Worm (Caenorhabditis elegans): Measurements from ENCODE around the gene W01B6.5.

Gene W01B6.5

DNA sequence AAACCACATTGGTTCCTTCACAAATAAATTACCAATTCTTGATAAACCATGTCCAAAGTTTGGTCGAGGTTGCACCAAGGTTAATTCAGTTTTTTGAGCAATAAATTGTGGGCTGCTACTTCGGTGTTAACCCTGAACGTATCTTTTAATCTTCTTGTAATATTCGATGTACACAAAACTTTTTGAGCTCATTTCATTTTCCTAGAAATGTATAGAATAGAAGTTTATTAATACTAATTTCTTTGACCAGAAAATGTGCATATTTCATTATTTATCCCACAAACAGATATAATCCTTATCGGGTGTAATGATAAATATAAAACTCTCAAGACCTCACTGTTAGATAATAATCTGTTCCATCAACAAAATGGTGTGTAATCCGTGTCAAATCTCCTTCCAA lies 12.1 kb upstream of the W01B6.5 start:
- TF ChIP-seq hmbx-1 (tag; optimal IDR thresholded peaks at IDR 0.05) = no peak
- no peak for TF ChIP-seq ama-1 (optimal IDR thresholded peaks at IDR 0.05)
- TF ChIP-seq hmg-4 (GFP tag; optimal IDR thresholded peaks at IDR 0.05) = no peak
- no peak for TF ChIP-seq ceh-13 (GFP tag; optimal IDR thresholded peaks at IDR 0.05)
- no peak for TF ChIP-seq tbx-11 (GFP tag; IDR thresholded peaks at IDR 0.05)
- TF ChIP-seq ets-7 (tag; optimal IDR thresholded peaks at IDR 0.05) = no peak
- TF ChIP-seq flt-1 (GFP tag; IDR thresholded peaks at IDR 0.05) = no peak
- TF ChIP-seq pes-1 (GFP tag; IDR thresholded peaks at IDR 0.05) = no peak
- no peak for TF ChIP-seq tra-4 (tag; optimal IDR thresholded peaks at IDR 0.05)
- no peak for TF ChIP-seq ceh-36 (tag; optimal IDR thresholded peaks at IDR 0.05)
- TF ChIP-seq tbx-37 (GFP tag; conservative IDR thresholded peaks at IDR 0.05) = no peak
- no peak for TF ChIP-seq B0310.2 (tag; optimal IDR thresholded peaks at IDR 0.05)
- TF ChIP-seq scrt-1 (GFP tag; IDR thresholded peaks at IDR 0.05) = no peak
- TF ChIP-seq F13C5.2 (tag; optimal IDR thresholded peaks at IDR 0.05) = no peak
- TF ChIP-seq aly-1 (tag; optimal IDR thresholded peaks at IDR 0.05) = no peak

DNA sequence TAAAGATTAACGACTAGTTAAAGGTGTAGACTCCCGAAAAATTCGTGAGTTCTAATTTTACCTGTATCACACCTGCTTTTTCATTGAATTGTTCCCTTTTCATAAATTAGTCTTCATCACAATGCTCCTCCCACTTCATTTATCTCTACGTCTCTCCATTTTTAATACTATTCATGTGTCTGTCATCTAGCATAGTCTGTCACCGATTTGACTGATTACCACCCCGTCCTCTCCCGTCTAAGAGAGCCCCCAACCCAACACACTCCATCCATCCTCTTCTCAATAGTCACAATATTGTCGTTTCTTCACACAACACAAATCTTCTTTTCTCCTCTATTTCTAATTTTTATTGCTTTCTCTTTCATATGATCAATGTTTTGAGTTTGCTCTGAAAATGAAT lies 10.8 kb upstream of the W01B6.5 start:
- TF ChIP-seq B0310.2 (tag; optimal IDR thresholded peaks at IDR 0.05) (no peak), flt-1 (GFP tag; IDR thresholded peaks at IDR 0.05) (no peak), tbx-37 (GFP tag; conservative IDR thresholded peaks at IDR 0.05) (no peak), tra-4 (tag; optimal IDR thresholded peaks at IDR 0.05) (no peak), pes-1 (GFP tag; IDR thresholded peaks at IDR 0.05) (no peak), scrt-1 (GFP tag; IDR thresholded peaks at IDR 0.05) (no peak), ama-1 (optimal IDR thresholded peaks at IDR 0.05) (no peak), ets-7 (tag; optimal IDR thresholded peaks at IDR 0.05) (no peak), hnd-1 (tag; optimal IDR thresholded peaks at IDR 0.05) (no peak), hmg-4 (GFP tag; optimal IDR thresholded peaks at IDR 0.05) (no peak), hmbx-1 (tag; optimal IDR thresholded peaks at IDR 0.05) (no peak), ceh-36 (tag; optimal IDR thresholded peaks at IDR 0.05) (no peak), aly-1 (tag; optimal IDR thresholded peaks at IDR 0.05) (no peak), ceh-13 (GFP tag; optimal IDR thresholded peaks at IDR 0.05) (no peak), sea-1 (GFP tag; conservative IDR thresholded peaks at IDR 0.05) (no peak), F13C5.2 (tag; optimal IDR thresholded peaks at IDR 0.05) (no peak), tbx-11 (GFP tag; IDR thresholded peaks at IDR 0.05) (no peak)

DNA sequence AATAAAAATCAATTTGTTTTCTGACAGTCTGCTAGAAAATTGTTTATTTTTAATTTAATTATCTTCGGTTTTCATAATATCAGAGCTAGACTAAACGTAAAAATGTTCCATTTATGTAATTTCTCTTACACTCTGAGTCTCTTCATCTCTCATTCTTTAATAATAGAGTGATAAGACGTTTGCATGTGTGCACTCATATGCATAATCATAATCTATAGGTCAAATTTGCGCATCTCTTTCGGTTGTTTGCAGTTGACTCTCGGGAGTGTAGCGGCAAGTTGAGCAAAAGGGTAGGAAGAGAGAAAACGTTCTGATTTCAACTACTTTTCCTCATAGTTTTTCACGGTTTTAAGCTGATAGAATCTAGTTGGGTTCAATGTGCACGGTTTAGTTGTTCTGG lies 9.5 kb upstream of the W01B6.5 start:
- TF ChIP-seq sea-1 (GFP tag; conservative IDR thresholded peaks at IDR 0.05) (no peak), ets-7 (tag; optimal IDR thresholded peaks at IDR 0.05) (no peak), F13C5.2 (tag; optimal IDR thresholded peaks at IDR 0.05) (no peak), tra-4 (tag; optimal IDR thresholded peaks at IDR 0.05) (no peak), B0310.2 (tag; optimal IDR thresholded peaks at IDR 0.05) (no peak), ama-1 (optimal IDR thresholded peaks at IDR 0.05) (no peak), ceh-36 (tag; optimal IDR thresholded peaks at IDR 0.05) (no peak), tbx-11 (GFP tag; IDR thresholded peaks at IDR 0.05) (no peak), hnd-1 (tag; optimal IDR thresholded peaks at IDR 0.05) (no peak), aly-1 (tag; optimal IDR thresholded peaks at IDR 0.05) (no peak), pes-1 (GFP tag; IDR thresholded peaks at IDR 0.05) (no peak), ceh-13 (GFP tag; optimal IDR thresholded peaks at IDR 0.05) (no peak)

DNA sequence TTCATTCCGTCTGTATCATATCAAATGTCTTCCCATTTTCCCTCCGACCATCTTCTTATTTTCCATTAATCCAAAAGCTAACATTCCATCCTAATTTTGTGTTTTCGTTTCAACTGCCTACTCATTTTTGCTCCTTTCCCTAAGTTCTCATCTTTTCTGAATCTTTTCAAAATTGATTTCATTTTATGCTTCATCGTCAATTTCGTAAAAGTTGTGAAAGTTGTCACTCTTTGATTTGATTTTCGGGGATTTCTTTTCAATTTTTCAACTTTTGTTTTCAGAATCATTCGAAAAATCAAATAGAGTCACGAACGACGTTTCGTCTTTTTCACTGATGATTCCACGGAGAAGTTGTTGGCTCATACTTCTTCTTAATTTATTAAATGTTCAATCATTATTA lies 8.5 kb upstream of the W01B6.5 start, which contains the start of gene cwn-2:
TSS of gene cwn-2 (plus strand) at position 276 of the 400 bp plus-strand sequence.
- TF ChIP-seq scrt-1 (GFP tag; IDR thresholded peaks at IDR 0.05) = no peak
- TF ChIP-seq ceh-36 (tag; optimal IDR thresholded peaks at IDR 0.05) = no peak
- TF ChIP-seq sea-1 (GFP tag; conservative IDR thresholded peaks at IDR 0.05) = no peak
- TF ChIP-seq F13C5.2 (tag; optimal IDR thresholded peaks at IDR 0.05) = no peak
- no peak for TF ChIP-seq tra-4 (tag; optimal IDR thresholded peaks at IDR 0.05)
- no peak for TF ChIP-seq ets-7 (tag; optimal IDR thresholded peaks at IDR 0.05)
- no peak for TF ChIP-seq ama-1 (optimal IDR thresholded peaks at IDR 0.05)
- TF ChIP-seq hnd-1 (tag; optimal IDR thresholded peaks at IDR 0.05) = no peak
- no peak for TF ChIP-seq aly-1 (tag; optimal IDR thresholded peaks at IDR 0.05)
- no peak for TF ChIP-seq tbx-37 (GFP tag; conservative IDR thresholded peaks at IDR 0.05)
- TF ChIP-seq hmg-4 (GFP tag; optimal IDR thresholded peaks at IDR 0.05) = no peak
- TF ChIP-seq tbx-11 (GFP tag; IDR thresholded peaks at IDR 0.05) = no peak
- TF ChIP-seq hmbx-1 (tag; optimal IDR thresholded peaks at IDR 0.05) = no peak
- TF ChIP-seq ceh-13 (GFP tag; optimal IDR thresholded peaks at IDR 0.05) = no peak
- TF ChIP-seq pes-1 (GFP tag; IDR thresholded peaks at IDR 0.05) = no peak

DNA sequence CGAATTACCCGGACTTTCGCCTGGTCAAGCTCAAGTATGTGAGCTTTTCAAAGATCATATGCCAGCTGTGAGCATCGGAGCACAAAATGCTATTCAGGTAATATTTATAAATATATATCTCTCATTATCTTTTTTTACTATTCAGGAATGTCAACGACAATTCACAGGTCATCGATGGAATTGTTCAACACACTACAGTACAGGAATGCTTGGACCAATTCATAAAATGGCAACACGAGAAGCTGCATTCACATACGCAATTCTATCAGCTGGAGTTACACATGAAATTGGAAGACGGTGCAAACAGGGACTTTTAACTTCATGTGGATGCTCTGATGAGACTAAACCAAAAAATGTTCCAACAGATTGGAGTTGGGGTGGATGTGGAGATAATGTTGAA lies 7.7 kb upstream of the W01B6.5 start:
- TF ChIP-seq B0310.2 (tag; optimal IDR thresholded peaks at IDR 0.05) (no peak), ceh-36 (tag; optimal IDR thresholded peaks at IDR 0.05) (no peak), F13C5.2 (tag; optimal IDR thresholded peaks at IDR 0.05) (no peak), aly-1 (tag; optimal IDR thresholded peaks at IDR 0.05) (no peak), ama-1 (optimal IDR thresholded peaks at IDR 0.05) (no peak), pes-1 (GFP tag; IDR thresholded peaks at IDR 0.05) (no peak), tbx-37 (GFP tag; conservative IDR thresholded peaks at IDR 0.05) (no peak), tra-4 (tag; optimal IDR thresholded peaks at IDR 0.05) (no peak), ceh-13 (GFP tag; optimal IDR thresholded peaks at IDR 0.05) (no peak), tbx-11 (GFP tag; IDR thresholded peaks at IDR 0.05) (no peak), hnd-1 (tag; optimal IDR thresholded peaks at IDR 0.05) (no peak), flt-1 (GFP tag; IDR thresholded peaks at IDR 0.05) (no peak), ets-7 (tag; optimal IDR thresholded peaks at IDR 0.05) (no peak), hmbx-1 (tag; optimal IDR thresholded peaks at IDR 0.05) (no peak), scrt-1 (GFP tag; IDR thresholded peaks at IDR 0.05) (no peak), hmg-4 (GFP tag; optimal IDR thresholded peaks at IDR 0.05) (no peak), sea-1 (GFP tag; conservative IDR thresholded peaks at IDR 0.05) (no peak)

DNA sequence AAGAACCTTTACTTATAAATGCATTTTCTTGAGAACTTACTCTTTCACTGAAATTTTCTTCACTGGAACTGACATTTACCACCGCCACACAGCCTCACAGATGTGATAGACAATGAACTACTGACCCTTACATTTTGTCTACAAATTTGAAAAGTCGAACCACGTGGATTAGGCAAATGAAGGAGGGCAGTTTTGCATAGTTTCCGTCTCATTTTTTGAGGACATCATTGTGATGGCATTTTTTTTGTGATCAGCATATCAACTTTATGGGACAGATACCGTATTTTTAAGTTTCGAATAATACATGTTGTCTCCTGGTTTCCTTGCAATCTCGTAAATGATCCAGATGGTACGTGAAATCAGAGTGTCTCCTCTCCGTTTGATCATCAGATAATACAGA lies 3.5 kb upstream of the W01B6.5 start, which contains the start of gene W01B6.3:
TSS of gene W01B6.3 (minus strand) at position 101 of the 400 bp plus-strand sequence.
- TF ChIP-seq ceh-36 (tag; optimal IDR thresholded peaks at IDR 0.05) (no peak), ceh-13 (GFP tag; optimal IDR thresholded peaks at IDR 0.05) (no peak), scrt-1 (GFP tag; IDR thresholded peaks at IDR 0.05) (no peak), B0310.2 (tag; optimal IDR thresholded peaks at IDR 0.05) (no peak), sea-1 (GFP tag; conservative IDR thresholded peaks at IDR 0.05) (no peak), hmbx-1 (tag; optimal IDR thresholded peaks at IDR 0.05) (no peak), ama-1 (optimal IDR thresholded peaks at IDR 0.05) (no peak), F13C5.2 (tag; optimal IDR thresholded peaks at IDR 0.05) (no peak), ets-7 (tag; optimal IDR thresholded peaks at IDR 0.05) (no peak), aly-1 (tag; optimal IDR thresholded peaks at IDR 0.05) (no peak), hnd-1 (tag; optimal IDR thresholded peaks at IDR 0.05) (no peak)

DNA sequence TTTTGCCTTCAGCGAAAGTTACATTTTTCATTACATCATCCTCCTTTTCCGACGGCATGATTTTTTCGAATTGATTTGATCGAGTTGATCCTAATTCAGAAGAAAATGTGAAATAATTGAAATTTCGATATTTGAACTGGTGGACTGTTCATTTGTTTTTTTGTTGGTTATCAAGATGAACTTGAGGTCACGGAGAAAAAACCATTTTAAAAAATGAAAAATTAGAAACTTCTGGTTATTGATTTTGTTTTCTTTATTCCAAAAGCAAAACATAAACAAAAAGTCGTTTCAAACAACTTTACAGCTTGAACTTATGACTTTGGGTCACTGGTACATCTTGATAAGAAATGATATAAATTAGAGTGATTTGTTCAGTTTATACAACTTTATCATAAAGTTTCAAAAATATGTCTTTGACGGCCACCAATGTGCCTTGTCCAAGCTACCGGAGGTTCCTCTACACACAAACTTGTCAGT lies 927 bp upstream of the W01B6.5 start, which contains the start of the genes ttbk-4 and W01B6.4:
TSS of gene ttbk-4 (minus strand) at position 101 of the 477 bp plus-strand sequence.
TSS of gene W01B6.4 (plus strand) at position 427 of the 477 bp plus-strand sequence.
- TF ChIP-seq scrt-1 (GFP tag; IDR thresholded peaks at IDR 0.05) (no peak), F13C5.2 (tag; optimal IDR thresholded peaks at IDR 0.05) (no peak)

Measured in whole organism, early embryonic.